Fruit fly (Drosophila melanogaster): Measurements from ENCODE around the gene CG14712.

CG14712 gene

dm6 chr3R:11655873-11656374 lies 27.4 kb downstream of the CG14712 start, which contains the start of gene CG42327:
Gene CG42327 (plus strand): TSS chr3R:11656149.
- TF ChIP-seq CG3281 (GFP tag; optimal IDR thresholded peaks at IDR 0.05) (peak; percentile 88), CG11723 (GFP tag; optimal IDR thresholded peaks at IDR 0.05) (peak; percentile 86), gcm2 (GFP tag; optimal IDR thresholded peaks at IDR 0.05) (peak; percentile 85), Opbp (GFP tag; IDR thresholded peaks at IDR 0.05; ENCODE audit: partially characterized antibody) (0 out of 3 replicates have a peak, but pooled peaks have one; percentile 43), CG17612 (GFP tag; IDR thresholded peaks at IDR 0.05) (peak; percentile 78), eyg (GFP tag; optimal IDR thresholded peaks at IDR 0.05) (peak; percentile 56), Stat92E (GFP tag; optimal IDR thresholded peaks at IDR 0.05) (peak in 1 of 3 experiments; percentile 77), CG17361 (GFP tag; IDR thresholded peaks at IDR 0.05) (peak; percentile 93), Scr (GFP tag; IDR thresholded peaks at IDR 0.05; ENCODE audit: partially characterized antibody) (0 out of 2 replicates have a peak, but pooled peaks have one; percentile 47), CG9727 (GFP tag; optimal IDR thresholded peaks at IDR 0.05) (peak; percentile 95), MBD-R2 (GFP tag; IDR thresholded peaks at IDR 0.05) (peak; percentile 67), her (GFP tag; optimal IDR thresholded peaks at IDR 0.05) (peak; percentile 86), CG7357 (GFP tag; IDR thresholded peaks at IDR 0.05) (peak; percentile 77; the same call in 2 of the 3 replicates), chif (GFP tag; optimal IDR thresholded peaks at IDR 0.05) (peak; percentile 73 to 89), maf-S (GFP tag; optimal IDR thresholded peaks at IDR 0.05) (peak; percentile 54), Jarid2 (GFP tag; optimal IDR thresholded peaks at IDR 0.05) (peak; percentile 89), CG18619 (GFP tag; optimal IDR thresholded peaks at IDR 0.05) (peak; percentile 88), row (GFP tag; IDR thresholded peaks at IDR 0.05) (peak; percentile 98), grn (GFP tag; optimal IDR thresholded peaks at IDR 0.05) (no peak), oc (tag; optimal IDR thresholded peaks at IDR 0.05) (peak; percentile 98), nom (GFP tag; optimal IDR thresholded peaks at IDR 0.05) (peak; percentile 84), CG3407 (GFP tag; optimal IDR thresholded peaks at IDR 0.05) (peak; percentile 95), B-H1 (GFP tag; IDR thresholded peaks at IDR 0.05) (peak; percentile 94), jing (GFP tag; optimal IDR thresholded peaks at IDR 0.05) (peak; percentile 88), Fer3 (tag; optimal IDR thresholded peaks at IDR 0.05) (peak; percentile 87), CG12155 (GFP tag; optimal IDR thresholded peaks at IDR 0.05) (peak; percentile 85), Blimp-1 (GFP tag; optimal IDR thresholded peaks at IDR 0.05) (peak; percentile 97), toy (GFP tag; IDR thresholded peaks at IDR 0.05) (peak; percentile 80), Kr (GFP tag; optimal IDR thresholded peaks at IDR 0.05) (peak; percentile 4), CG15269 (tag; optimal IDR thresholded peaks at IDR 0.05) (peak; percentile 94), onecut (GFP tag; IDR thresholded peaks at IDR 0.05) (peak; percentile 87), CG11560 (tag; IDR thresholded peaks at IDR 0.05) (peak; percentile 68), CG10366 (GFP tag; IDR thresholded peaks at IDR 0.05) (peak; percentile 96), ham (GFP tag; IDR thresholded peaks at IDR 0.05) (0 out of 2 replicates have a peak, but pooled peaks have one; percentile 54), hbn (GFP tag; IDR thresholded peaks at IDR 0.05; ENCODE audit: partially characterized antibody) (no peak), yki (optimal IDR thresholded peaks at IDR 0.05) (no peak), CG8281 (tag; optimal IDR thresholded peaks at IDR 0.05) (peak; percentile 75), otp (GFP tag; IDR thresholded peaks at IDR 0.05) (peak; percentile 97), insv (GFP tag; optimal IDR thresholded peaks at IDR 0.05) (peak in 1 of 2 experiments; percentile 44), gsb (GFP tag; IDR thresholded peaks at IDR 0.05) (peak; percentile 79), ato (GFP tag; IDR thresholded peaks at IDR 0.05; ENCODE audit: partially characterized antibody) (0 out of 2 replicates have a peak, but pooled peaks have one; percentile 26), Hmx (GFP tag; optimal IDR thresholded peaks at IDR 0.05) (peak; percentile 8), Ada2b (GFP tag; IDR thresholded peaks at IDR 0.05) (peak; percentile 95), ro (GFP tag; IDR thresholded peaks at IDR 0.05) (peak; percentile 84), ranshi (GFP tag; IDR thresholded peaks at IDR 0.05) (peak; percentile 91), CG4328 (GFP tag; optimal IDR thresholded peaks at IDR 0.05) (peak; percentile 73), Ets97D (GFP tag; optimal IDR thresholded peaks at IDR 0.05) (peak; percentile 45), CG18476 (GFP tag; optimal IDR thresholded peaks at IDR 0.05) (peak; percentile 86), cwo (GFP tag; optimal IDR thresholded peaks at IDR 0.05) (peak; percentile 89), CG11398 (GFP tag; optimal IDR thresholded peaks at IDR 0.05) (peak; percentile 16)

All from whole organism, embryonic.